Worm (Caenorhabditis elegans) whole organism, L3 larva: Measurements from ENCODE around the gene aipr-1.

Experiments
- R02D3.7 ChIP-seq: fragments of 150-350 bp; optimal IDR thresholded peaks from 2 replicates; lab custom pipeline; 2014; ENCODE audit warnings: missing biosample characterization, missing genetic modification characterization
- aly-2 ChIP-seq: fragments of 150-350 bp; optimal IDR thresholded peaks from 2 replicates; lab custom pipeline; 2014; ENCODE audit warnings: missing biosample characterization, missing genetic modification characterization
- ceh-82 ChIP-seq: fragments of 150-350 bp; optimal IDR thresholded peaks from 2 replicates; lab custom pipeline; 2014; ENCODE audit warnings: missing biosample characterization, missing genetic modification characterization
- nhr-77 ChIP-seq: fragments of 150-350 bp; optimal IDR thresholded peaks from 2 replicates; lab custom pipeline; 2014; ENCODE audit warnings: missing biosample characterization, missing genetic modification characterization
- pqm-1 ChIP-seq: fragments of 150-350 bp; optimal IDR thresholded peaks from 2 replicates; lab custom pipeline; 2017; ENCODE audit warnings: missing biosample characterization, missing genetic modification characterization, inconsistent platforms
- snpc-4 ChIP-seq: fragments of 150-350 bp; optimal IDR thresholded peaks from 2 replicates; lab custom pipeline; 2014; ENCODE audit warnings: missing biosample characterization, missing genetic modification characterization

DNA sequence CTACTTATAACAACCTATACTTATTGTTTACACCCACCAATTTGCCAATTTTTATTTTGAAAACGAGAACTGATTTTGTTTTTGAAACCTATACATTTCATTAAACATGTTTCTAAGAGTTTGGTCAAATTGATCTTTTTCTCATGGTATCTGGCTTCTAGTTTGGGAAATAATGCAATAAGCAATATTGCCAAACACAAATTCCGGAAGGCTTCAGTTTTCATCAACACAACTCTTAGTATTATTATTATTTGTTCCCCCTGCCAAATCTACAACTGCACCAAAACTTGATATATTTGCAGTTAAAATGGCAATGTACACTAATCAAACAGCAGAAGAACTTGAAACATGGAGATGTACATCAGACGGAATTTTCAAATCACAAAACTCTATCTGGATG is 25.3 kb downstream of the aipr-1 start, which contains the start of gene sra-27:
- TF ChIP-seq ceh-82 (tag; lab: Kevin White, UChicago) = no peak
- no peak for TF ChIP-seq R02D3.7
- TF ChIP-seq pqm-1 (tag; lab: Kevin White, UChicago) = no peak
- TF ChIP-seq nhr-77 = no peak
- no peak for TF ChIP-seq aly-2 (tag; lab: Kevin White, UChicago)
- TF ChIP-seq snpc-4 (tag; lab: Kevin White, UChicago) = no peak
